Worm (Caenorhabditis elegans) whole organism, L2 larva: ENCODE results near the gene clec-252.

ENCODE experiments used
- F13H6.1 ChIP-seq: sonication (generic microtip); optimal IDR thresholded peaks from 2 replicates; lab custom pipeline; 2016; ENCODE audit warnings: missing genetic modification characterization, missing compliant biosample characterization
- ama-1 ChIP-seq: fragments of 150-350 bp; optimal IDR thresholded peaks from 2 replicates; lab custom pipeline; 2018; ENCODE audit warnings: inconsistent platforms
- egl-27 ChIP-seq: sonication (generic microtip); optimal IDR thresholded peaks from 3 replicates; lab custom pipeline; 2017; ENCODE audit warnings: missing biosample characterization, missing genetic modification reagents, missing genetic modification characterization
- lsy-2 ChIP-seq, 2 experiments: fragments of 150-350 bp in 1 of 2; sonication (generic microtip) in 1 of 2; optimal IDR thresholded peaks; 2 replicates each; lab custom pipeline; 2014 to 2017; ENCODE audit warnings: missing biosample characterization in 2 of 2, missing genetic modification characterization in 2 of 2
- nhr-12 ChIP-seq: fragments of 150-350 bp; optimal IDR thresholded peaks from 2 replicates; lab custom pipeline; 2014; ENCODE audit warnings: missing biosample characterization, missing genetic modification characterization
- skn-1 ChIP-seq: sonication (generic microtip); optimal IDR thresholded peaks from 2 replicates; lab custom pipeline; 2017; ENCODE audit warnings: missing biosample characterization, missing genetic modification characterization

ce11 chrV:18748726-18749125, at the start of gene clec-252:
- TF ChIP-seq skn-1 = no peak
- TF ChIP-seq ama-1 = no peak
- no peak for TF ChIP-seq F13H6.1
- no peak for TF ChIP-seq egl-27 (tag; lab: Kevin White, UChicago)
- TF ChIP-seq nhr-12 (tag; lab: Kevin White, UChicago) = no peak
- TF ChIP-seq lsy-2 (tag; optimal IDR thresholded peaks at IDR 0.05; lab: Kevin White, UChicago) = no peak
